Worm (Caenorhabditis elegans) whole organism, mixed stage, embryonic: ENCODE measurements around the gene K12H4.2.

ENCODE experiments used
- elt-1 ChIP-seq: sonication (generic microtip); optimal IDR thresholded peaks from 2 replicates; lab custom pipeline; 2017; ENCODE audit warnings: missing genetic modification characterization, mild to moderate bottlenecking, missing compliant biosample characterization, antibody characterized with exemption, moderate library complexity, borderline replicate concordance; ENCODE audit not compliant: insufficient read depth
- elt-3 ChIP-seq: fragments of 150-350 bp; optimal IDR thresholded peaks from 2 replicates; lab custom pipeline; 2014; ENCODE audit warnings: missing biosample characterization, missing genetic modification characterization
- nhr-237 ChIP-seq: fragments of 150-350 bp; optimal IDR thresholded peaks from 2 replicates; lab custom pipeline; 2014; ENCODE audit warnings: missing biosample characterization, missing genetic modification characterization
- unc-62 ChIP-seq: fragments of 150-350 bp; optimal IDR thresholded peaks from 2 replicates; lab custom pipeline; 2014; ENCODE audit warnings: missing biosample characterization, missing genetic modification reagents, missing genetic modification characterization

DNA sequence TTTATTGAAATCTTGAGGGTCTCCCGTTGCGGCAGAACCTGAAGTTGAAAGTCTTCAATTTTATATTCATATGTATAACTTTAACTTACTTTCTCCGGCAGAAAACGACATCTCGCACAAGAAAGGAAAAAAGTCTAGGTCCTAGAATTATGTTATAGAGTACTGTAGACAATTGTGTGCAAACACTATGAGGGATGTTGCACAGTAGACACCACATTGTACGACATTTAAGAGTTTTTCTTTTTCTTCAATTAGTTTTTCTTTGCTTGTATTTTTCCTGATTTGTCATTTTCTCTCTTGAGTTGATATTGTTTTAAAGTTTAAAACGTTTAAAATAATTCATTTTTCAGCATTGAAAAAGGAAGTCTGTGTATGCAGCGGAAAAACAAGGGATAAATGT is 37.8 kb downstream of the K12H4.2 start, which contains the start of the genes K06H7.7 and grp-1:
- no peak for TF ChIP-seq nhr-237 (tag; lab: Kevin White, UChicago)
- TF ChIP-seq elt-1: no peak
- no peak for TF ChIP-seq elt-3
- TF ChIP-seq unc-62 (GFP tag; lab: Kevin White, UChicago): no peak
